Worm (Caenorhabditis elegans): Measurements from ENCODE around the gene nmgp-1.

DNA sequence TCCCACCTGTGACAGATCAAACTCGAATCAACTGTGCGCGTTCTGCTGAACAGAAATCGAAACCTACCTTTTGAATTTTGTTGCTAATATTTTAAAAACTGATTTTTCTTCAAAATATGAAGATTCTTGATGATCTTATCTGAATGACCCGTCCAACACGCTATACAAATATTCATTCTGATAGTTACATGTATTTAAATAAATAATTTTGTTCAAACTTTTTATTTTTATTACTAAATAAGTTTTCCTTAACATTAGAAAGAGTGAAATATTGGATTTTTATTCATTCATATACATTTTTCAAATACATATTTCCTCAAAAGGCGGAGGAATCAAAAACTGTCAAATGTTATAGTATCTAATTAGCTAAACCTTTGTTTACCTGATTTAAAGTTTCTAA lies 7.3 kb downstream of the nmgp-1 start, which contains the start of gene F13H8.8:
- TF ChIP-seq zag-1 (tag; optimal IDR thresholded peaks at IDR 0.05) (no peak), mxl-3 (GFP tag; optimal IDR thresholded peaks at IDR 0.05) (no peak), unc-130 (GFP tag; optimal IDR thresholded peaks at IDR 0.05) (no peak)

Measured in whole organism, L4 larva.